Worm (Caenorhabditis elegans) whole organism, L1 larva: ENCODE results near the gene nhr-228.

ENCODE experiments used
- ceh-82 ChIP-seq, 3 experiments: fragments of 150-350 bp in 1 of 3; sonication (generic microtip) in 2 of 3; optimal IDR thresholded peaks; 2 replicates each; lab custom pipeline; 2014 to 2017; ENCODE audit warnings: missing biosample characterization in 3 of 3, missing genetic modification characterization in 3 of 3
- isw-1 ChIP-seq: fragments of 200-800 bp; sonication (Bioruptor generic); IDR thresholded peaks from 2 replicates; pipeline ENCODE4 v1.3.6; 2022; ENCODE audit warnings: missing genetic modification characterization, missing compliant biosample characterization
- lin-15B ChIP-seq: fragments of 150-350 bp; sonication (generic microtip); optimal IDR thresholded peaks from 3 replicates; lab custom pipeline; 2014; ENCODE audit warnings: missing biosample characterization, missing genetic modification characterization
- lin-39 ChIP-seq: fragments of 150-350 bp; optimal IDR thresholded peaks from 2 replicates; lab custom pipeline; 2014; ENCODE audit warnings: missing biosample characterization, missing genetic modification reagents, missing genetic modification characterization
- lir-3 ChIP-seq: sonication (generic microtip); optimal IDR thresholded peaks from 2 replicates; lab custom pipeline; 2016; ENCODE audit warnings: mild to moderate bottlenecking, missing genetic modification characterization, moderate library complexity, missing compliant biosample characterization; ENCODE audit not compliant: poor library complexity

DNA sequence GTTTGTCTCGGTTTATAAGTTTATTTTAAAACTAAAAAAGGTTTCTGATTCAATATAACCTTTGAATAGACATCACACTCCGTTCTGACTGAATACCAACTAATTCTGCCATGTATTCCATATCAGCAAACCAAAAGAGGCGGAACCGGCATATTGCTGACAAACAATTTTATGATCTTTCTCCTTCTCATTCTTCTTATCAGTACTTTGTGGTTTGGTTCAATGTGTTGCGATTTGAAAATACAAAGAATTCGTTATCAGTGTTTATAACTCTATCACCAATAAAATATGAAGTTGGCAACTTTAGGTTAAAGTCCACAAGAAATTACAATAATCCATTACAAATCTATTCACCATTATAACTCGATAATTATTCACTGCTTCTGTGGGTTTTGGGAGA lies 42.7 kb downstream of the nhr-228 start:
- TF ChIP-seq lin-39 (tag; lab: Kevin White, UChicago), result no peak
- TF ChIP-seq lin-15B (tag; lab: Kevin White, UChicago), result no peak
- no peak for TF ChIP-seq lir-3 (tag; lab: Kevin White, UChicago)
- no peak for TF ChIP-seq isw-1 (GFP tag; lab: Robert Waterston, UW)
- no peak for TF ChIP-seq ceh-82 (tag; optimal IDR thresholded peaks at IDR 0.05; lab: Kevin White, UChicago)
